Fruit fly (Drosophila melanogaster) whole organism, wandering third instar larva: ENCODE results near the gene CG17786.

Source experiments
- GATAd ChIP-seq: sonication (Bioruptor generic); optimal IDR thresholded peaks from 2 replicates; lab custom pipeline; 2016; ENCODE audit warnings: missing biosample characterization, missing genetic modification characterization
- HLH106 ChIP-seq: fragments of 200-800 bp; optimal IDR thresholded peaks from 3 replicates; lab custom pipeline; 2019; ENCODE audit warnings: missing biosample characterization, mild to moderate bottlenecking, missing genetic modification characterization, moderate library complexity
- Mio ChIP-seq: sonication (Bioruptor generic); optimal IDR thresholded peaks from 2 replicates; lab custom pipeline; 2016; ENCODE audit warnings: missing biosample characterization, missing genetic modification characterization
- Myc ChIP-seq: fragments of >200 bp; optimal IDR thresholded peaks from 2 replicates; lab custom pipeline; 2017
- N ChIP-seq: fragments of >200 bp; optimal IDR thresholded peaks from 2 replicates; lab custom pipeline; 2018; ENCODE audit warnings: missing biosample characterization, missing external identifiers, missing genetic modification characterization
- brk ChIP-seq: fragments of 200-800 bp; sonication (Bioruptor generic); optimal IDR thresholded peaks from 2 replicates; lab custom pipeline; 2016; ENCODE audit warnings: missing biosample characterization, mild to moderate bottlenecking, missing genetic modification characterization
- dmrt93B ChIP-seq: fragments of 200-800 bp; sonication (Bioruptor generic); optimal IDR thresholded peaks from 2 replicates; lab custom pipeline; 2018; ENCODE audit warnings: missing biosample characterization, mild to moderate bottlenecking, missing genetic modification characterization
- ey ChIP-seq: fragments of 200-800 bp; sonication (Bioruptor generic); optimal IDR thresholded peaks from 2 replicates; lab custom pipeline; 2016; ENCODE audit warnings: missing biosample characterization, missing genetic modification characterization
- pan ChIP-seq: fragments of >200 bp; optimal IDR thresholded peaks from 2 replicates; lab custom pipeline; 2017
- psq ChIP-seq: fragments of 200-800 bp; sonication (Bioruptor generic); optimal IDR thresholded peaks from 3 replicates; lab custom pipeline; 2017; ENCODE audit warnings: missing biosample characterization, mild to moderate bottlenecking, missing genetic modification characterization, moderate library complexity
- usp ChIP-seq: fragments of >200 bp; optimal IDR thresholded peaks from 2 replicates; lab custom pipeline; 2017; ENCODE audit warnings: missing biosample characterization, missing genetic modification characterization

DNA sequence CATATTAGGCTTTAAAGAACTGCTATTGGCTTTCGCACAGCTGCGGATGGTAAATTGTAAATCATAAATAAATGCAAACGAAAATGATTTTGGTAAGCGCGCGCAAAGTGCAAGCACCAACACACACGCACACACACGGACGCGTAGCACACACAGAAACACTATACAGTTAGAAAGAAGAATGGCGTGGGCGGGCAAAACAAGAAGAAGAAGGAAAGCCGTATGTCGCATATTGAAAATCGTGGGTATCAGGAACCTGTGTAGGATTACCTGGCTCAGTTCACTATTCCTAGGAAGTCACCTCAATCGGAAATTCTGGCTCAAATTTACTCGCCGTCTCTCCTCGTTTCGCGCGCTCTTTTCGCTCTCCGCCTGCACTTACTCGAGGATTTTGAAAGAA is 2.3 kb upstream of the CG17786 start, which contains the start of gene cav:
- no peak for TF ChIP-seq HLH106 (tag; lab: Kevin White, UChicago)
- no peak for TF ChIP-seq pan (lab: Kevin White, UChicago)
- no peak for TF ChIP-seq GATAd (GFP tag; lab: Kevin White, UChicago)
- TF ChIP-seq ey (GFP tag; lab: Kevin White, UChicago), result no peak
- TF ChIP-seq Mio (GFP tag; lab: Kevin White, UChicago), result no peak
- no peak for TF ChIP-seq dmrt93B
- TF ChIP-seq N (GFP tag; lab: Kevin White, UChicago), result no peak
- TF ChIP-seq usp (GFP tag; lab: Kevin White, UChicago), result no peak
- TF ChIP-seq brk (GFP tag; lab: Kevin White, UChicago), result no peak
- no peak for TF ChIP-seq Myc
- TF ChIP-seq psq, result no peak
